Worm (Caenorhabditis elegans) whole organism, midembryonic: ENCODE measurements around the gene syg-1.

Experiments used
- cog-1 ChIP-seq: sonication (generic microtip); optimal IDR thresholded peaks from 2 replicates; lab custom pipeline; 2016; ENCODE audit warnings: missing genetic modification characterization, missing compliant biosample characterization
- flt-1 ChIP-seq: fragments of 200-800 bp; sonication (Bioruptor generic); IDR thresholded peaks from 2 replicates; pipeline ENCODE4 v1.3.6; 2022; ENCODE audit warnings: missing genetic modification characterization, missing compliant biosample characterization
- klf-2 ChIP-seq: fragments of 200-800 bp; sonication (Bioruptor generic); conservative IDR thresholded peaks from 2 replicates; pipeline ENCODE4 v1.3.6; 2022; ENCODE audit warnings: missing genetic modification reagents, missing genetic modification characterization, missing compliant biosample characterization
- ref-1 ChIP-seq: fragments of 200-800 bp; sonication (Bioruptor generic); conservative IDR thresholded peaks from 2 replicates; pipeline ENCODE4 v1.3.6; 2022; ENCODE audit warnings: missing genetic modification reagents, missing genetic modification characterization, missing compliant biosample characterization
- ztf-23 ChIP-seq: fragments of 200-800 bp; sonication (Bioruptor generic); IDR thresholded peaks from 2 replicates; pipeline ENCODE4 v1.3.6; 2022; ENCODE audit warnings: missing genetic modification reagents, missing genetic modification characterization, missing compliant biosample characterization

- TF ChIP-seq ztf-23 (no peak), cog-1 (no peak), klf-2 (GFP tag; lab: Robert Waterston, UW) (no peak), flt-1 (no peak), ref-1 (GFP tag; lab: Robert Waterston, UW) (no peak)
These were observed 26.5 kb downstream of the syg-1 start, which contains the start of gene hid-1 for ce11 chrX:2488526-2489098.
